Worm (Caenorhabditis elegans) whole organism, midembryonic: ENCODE data around the gene fkh-9.

ENCODE experiments used
- T22C8.4 ChIP-seq: fragments of 200-800 bp; sonication (Bioruptor generic); IDR thresholded peaks from 2 replicates; pipeline ENCODE4 v1.3.6; 2022; ENCODE audit warnings: missing genetic modification characterization, missing compliant biosample characterization
- cog-1 ChIP-seq: sonication (generic microtip); optimal IDR thresholded peaks from 2 replicates; lab custom pipeline; 2016; ENCODE audit warnings: missing genetic modification characterization, missing compliant biosample characterization
- flt-1 ChIP-seq: fragments of 200-800 bp; sonication (Bioruptor generic); IDR thresholded peaks from 2 replicates; pipeline ENCODE4 v1.3.6; 2022; ENCODE audit warnings: missing genetic modification characterization, missing compliant biosample characterization
- klf-2 ChIP-seq: fragments of 200-800 bp; sonication (Bioruptor generic); conservative IDR thresholded peaks from 2 replicates; pipeline ENCODE4 v1.3.6; 2022; ENCODE audit warnings: missing genetic modification reagents, missing genetic modification characterization, missing compliant biosample characterization
- med-1 ChIP-seq: sonication (generic microtip); optimal IDR thresholded peaks from 2 replicates; lab custom pipeline; 2017; ENCODE audit warnings: missing genetic modification characterization, mild to moderate bottlenecking, missing compliant biosample characterization, antibody characterized with exemption, missing genetic modification reagents; ENCODE audit not compliant: insufficient read depth
- ref-1 ChIP-seq: fragments of 200-800 bp; sonication (Bioruptor generic); conservative IDR thresholded peaks from 2 replicates; pipeline ENCODE4 v1.3.6; 2022; ENCODE audit warnings: missing genetic modification reagents, missing genetic modification characterization, missing compliant biosample characterization
- tab-1 ChIP-seq: fragments of 200-800 bp; sonication (Bioruptor generic); IDR thresholded peaks from 2 replicates; pipeline ENCODE4 v1.3.6; 2022; ENCODE audit warnings: missing genetic modification characterization, missing compliant biosample characterization
- ztf-23 ChIP-seq: fragments of 200-800 bp; sonication (Bioruptor generic); IDR thresholded peaks from 2 replicates; pipeline ENCODE4 v1.3.6; 2022; ENCODE audit warnings: missing genetic modification reagents, missing genetic modification characterization, missing compliant biosample characterization
- ztf-29 ChIP-seq: fragments of 200-800 bp; sonication (Bioruptor generic); IDR thresholded peaks from 2 replicates; pipeline ENCODE4 v1.3.6; 2022; ENCODE audit warnings: missing genetic modification reagents, missing genetic modification characterization, missing compliant biosample characterization

DNA sequence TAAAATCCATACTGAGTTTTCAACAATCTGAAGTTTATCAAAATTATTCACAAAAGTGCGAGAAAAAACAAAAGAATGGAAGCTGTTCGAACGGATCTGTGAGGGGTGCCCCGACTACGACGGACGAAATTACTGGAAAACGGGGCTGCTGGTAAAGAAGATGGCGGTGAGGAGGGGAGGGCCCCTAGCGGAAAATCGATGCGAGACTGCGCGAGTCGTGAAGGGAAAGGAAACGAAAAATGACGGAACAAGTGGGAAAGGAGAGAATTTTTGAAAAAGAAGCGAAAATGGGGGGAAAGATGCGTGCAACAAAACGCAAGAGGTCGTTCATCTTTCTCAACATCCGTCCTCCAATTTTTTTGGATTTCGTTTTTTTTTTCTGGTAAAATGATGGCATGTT is 24.0 kb downstream of the fkh-9 start:
- TF ChIP-seq ztf-23 (GFP tag; lab: Robert Waterston, UW), result no peak
- TF ChIP-seq T22C8.4 (GFP tag; lab: Robert Waterston, UW), result peak; percentile 48
- TF ChIP-seq flt-1 (GFP tag; lab: Robert Waterston, UW), result no peak
- no peak for TF ChIP-seq cog-1
- TF ChIP-seq ztf-29, result no peak
- TF ChIP-seq med-1, result no peak
- TF ChIP-seq tab-1 (GFP tag; lab: Robert Waterston, UW), result no peak
- TF ChIP-seq klf-2, result no peak
- no peak for TF ChIP-seq ref-1
